Fruit fly (Drosophila melanogaster): ENCODE data around the gene Prx6a.
A peak's percentile ranks its signal among the peaks of the same experiment; 100 is the strongest.

The Prx6a gene

DNA sequence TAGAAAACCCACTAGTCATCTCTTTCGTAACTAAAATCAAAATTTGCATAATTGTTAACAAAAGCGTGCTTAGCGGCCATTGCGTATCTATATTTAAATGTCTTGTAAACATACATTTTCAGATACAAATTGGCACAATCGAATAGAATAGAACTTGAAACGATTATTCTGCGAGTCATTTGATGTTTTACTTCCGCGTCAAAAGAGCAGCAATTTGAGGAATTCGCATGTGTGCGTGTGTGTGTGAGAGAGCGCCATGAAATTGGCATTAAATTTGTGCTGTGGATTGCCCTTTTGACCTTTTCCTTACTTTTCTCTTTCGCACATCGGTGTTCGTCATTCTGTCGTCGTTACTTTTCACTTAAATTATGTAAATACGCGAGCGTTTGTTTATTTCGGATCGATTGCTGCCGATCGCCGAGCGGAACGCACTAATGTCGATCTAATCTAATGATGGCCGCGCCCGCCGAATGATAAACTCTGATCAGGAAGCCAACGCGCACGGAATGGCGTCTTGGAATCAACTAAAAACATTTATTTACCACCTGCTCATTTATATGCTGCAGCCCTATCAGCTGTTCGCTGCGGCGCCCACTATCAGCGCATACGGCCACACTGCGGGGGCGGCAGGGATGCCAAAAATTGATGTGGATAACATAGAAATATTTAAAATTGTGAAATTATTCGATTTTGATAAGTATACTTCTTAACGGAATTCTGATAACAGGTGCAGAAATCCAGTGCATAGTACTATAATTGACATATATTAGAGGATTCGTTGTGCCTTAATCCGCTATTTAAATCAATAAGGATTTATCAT lies 6.9 kb upstream of the Prx6a start (continued):
- TF ChIP-seq CG6689 (GFP tag; IDR thresholded peaks at IDR 0.05): no peak
- no peak for TF ChIP-seq CG10565 (GFP tag; optimal IDR thresholded peaks at IDR 0.05)
- no peak for TF ChIP-seq Dip3 (GFP tag; optimal IDR thresholded peaks at IDR 0.05)
- no peak for TF ChIP-seq dimm (GFP tag; IDR thresholded peaks at IDR 0.05)
- peak; percentile 60 for TF ChIP-seq mirr (GFP tag; optimal IDR thresholded peaks at IDR 0.05)
- no peak for TF ChIP-seq CG13123 (GFP tag; optimal IDR thresholded peaks at IDR 0.05)
- no peak for TF ChIP-seq CG2889 (GFP tag; IDR thresholded peaks at IDR 0.05)
- peak; percentile 58 for TF ChIP-seq CG33213 (GFP tag; optimal IDR thresholded peaks at IDR 0.05)
- peak; percentile 51 for TF ChIP-seq CG34224 (GFP tag; IDR thresholded peaks at IDR 0.05; ENCODE audit: partially characterized antibody)
- no peak for TF ChIP-seq CG32767 (GFP tag; IDR thresholded peaks at IDR 0.05)
- peak; percentile 58 for TF ChIP-seq Hmr (GFP tag; optimal IDR thresholded peaks at IDR 0.05)
- TF ChIP-seq NC2α (GFP tag; optimal IDR thresholded peaks at IDR 0.05): peak; percentile 50
- peak; percentile 66 for TF ChIP-seq gfzf (GFP tag; optimal IDR thresholded peaks at IDR 0.05)
- TF ChIP-seq row (GFP tag; IDR thresholded peaks at IDR 0.05): peak; percentile 78
- TF ChIP-seq pho (GFP tag; optimal IDR thresholded peaks at IDR 0.05): peak; percentile 36
- TF ChIP-seq Sin3A (optimal IDR thresholded peaks at IDR 0.05): no peak
- TF ChIP-seq B-H2 (GFP tag; optimal IDR thresholded peaks at IDR 0.05): peak; percentile 87
- TF ChIP-seq Vsx1 (GFP tag; optimal IDR thresholded peaks at IDR 0.05): no peak
- peak; percentile 68 for TF ChIP-seq vvl (GFP tag; IDR thresholded peaks at IDR 0.05)
- TF ChIP-seq CG17802 (tag; optimal IDR thresholded peaks at IDR 0.05): peak; percentile 37
- TF ChIP-seq gcm2 (GFP tag; optimal IDR thresholded peaks at IDR 0.05): no peak
- TF ChIP-seq shn (GFP tag; optimal IDR thresholded peaks at IDR 0.05): peak; percentile 35
- TF ChIP-seq CG17568 (GFP tag; optimal IDR thresholded peaks at IDR 0.05): no peak
- TF ChIP-seq CG14050 (GFP tag; IDR thresholded peaks at IDR 0.05): peak; percentile 22; the same call in 1 of the 3 replicates
- TF ChIP-seq CG14860 (GFP tag; IDR thresholded peaks at IDR 0.05; ENCODE audit: partially characterized antibody): no peak
- peak; percentile 68 for TF ChIP-seq da (GFP tag; optimal IDR thresholded peaks at IDR 0.05)
- no peak for TF ChIP-seq Six4 (GFP tag; optimal IDR thresholded peaks at IDR 0.05)
- TF ChIP-seq CG30403 (GFP tag; optimal IDR thresholded peaks at IDR 0.05): no peak
- no peak for TF ChIP-seq CG7963 (GFP tag; IDR thresholded peaks at IDR 0.05; ENCODE audit: partially characterized antibody)
- TF ChIP-seq CG34376 (GFP tag; optimal IDR thresholded peaks at IDR 0.05): peak; percentile 89
- no peak for TF ChIP-seq Doc2 (GFP tag; IDR thresholded peaks at IDR 0.05)
- no peak for TF ChIP-seq toy (GFP tag; IDR thresholded peaks at IDR 0.05)
- no peak for TF ChIP-seq CG17612 (GFP tag; IDR thresholded peaks at IDR 0.05)
- peak; percentile 30 for TF ChIP-seq mam (GFP tag; optimal IDR thresholded peaks at IDR 0.05)
- TF ChIP-seq Hmx (GFP tag; optimal IDR thresholded peaks at IDR 0.05): no peak
- TF ChIP-seq Ptx1 (GFP tag; IDR thresholded peaks at IDR 0.05): 0 out of 2 replicates have a peak, but pooled peaks have one; percentile 11
- TF ChIP-seq disco-r (GFP tag; optimal IDR thresholded peaks at IDR 0.05): no peak
- peak; percentile 41 for TF ChIP-seq CG11504 (tag; optimal IDR thresholded peaks at IDR 0.05)
- TF ChIP-seq jigr1 (GFP tag; IDR thresholded peaks at IDR 0.05): no peak
- no peak for TF ChIP-seq CG7745 (tag; optimal IDR thresholded peaks at IDR 0.05)
- TF ChIP-seq pan (optimal IDR thresholded peaks at IDR 0.05): no peak
- TF ChIP-seq pan (GFP tag; optimal IDR thresholded peaks at IDR 0.05 in 1 of 2, IDR thresholded peaks at IDR 0.05 in 1 of 2): peak in 1 of 2 experiments; percentile 59
- TF ChIP-seq exex (tag; optimal IDR thresholded peaks at IDR 0.05): peak; percentile 55
- TF ChIP-seq CG1832 (GFP tag; optimal IDR thresholded peaks at IDR 0.05): no peak
- no peak for TF ChIP-seq CG4424 (GFP tag; optimal IDR thresholded peaks at IDR 0.05)
- no peak for TF ChIP-seq CG7271 (tag; optimal IDR thresholded peaks at IDR 0.05)
- no peak for TF ChIP-seq vfl (GFP tag; optimal IDR thresholded peaks at IDR 0.05)
- TF ChIP-seq emc (GFP tag; optimal IDR thresholded peaks at IDR 0.05): peak; percentile 19
- TF ChIP-seq lmd (GFP tag; IDR thresholded peaks at IDR 0.05): peak; percentile 36; the same call in 1 of the 2 replicates
- peak; percentile 69 for TF ChIP-seq cg (GFP tag; optimal IDR thresholded peaks at IDR 0.05)
